Fruit fly (Drosophila melanogaster) whole organism, embryonic: ENCODE data around the gene zld.

Experiments used
- CG10654 ChIP-seq: fragments of 200-800 bp; sonication (Bioruptor generic); optimal IDR thresholded peaks from 2 replicates; lab custom pipeline; 2016; ENCODE audit warnings: missing biosample characterization, missing genetic modification characterization
- CG11695 ChIP-seq: fragments of 200-800 bp; sonication (Bioruptor generic); IDR thresholded peaks from 3 replicates; pipeline ENCODE4 v1.3.6; 2022; ENCODE audit warnings: missing biosample characterization, missing genetic modification characterization
- CG11723 ChIP-seq: fragments of 200-800 bp; sonication (Bioruptor generic); optimal IDR thresholded peaks from 2 replicates; lab custom pipeline; 2017; ENCODE audit warnings: missing biosample characterization, mild to moderate bottlenecking, missing genetic modification characterization
- CG14014 ChIP-seq: fragments of 200-800 bp; sonication (Bioruptor generic); IDR thresholded peaks from 2 replicates; pipeline ENCODE4 v1.3.6; 2022; ENCODE audit warnings: missing biosample characterization, missing genetic modification characterization
- CG14667 ChIP-seq: fragments of 200-800 bp; sonication (Bioruptor generic); IDR thresholded peaks from 2 replicates; pipeline ENCODE4 v1.3.6; 2022; ENCODE audit warnings: missing biosample characterization, missing genetic modification characterization
- CG15269 ChIP-seq: fragments of 200-800 bp; sonication (Bioruptor generic); optimal IDR thresholded peaks from 2 replicates; lab custom pipeline; 2018; ENCODE audit warnings: missing biosample characterization, mild to moderate bottlenecking, missing genetic modification characterization, moderate library complexity
- CG1529 ChIP-seq: fragments of 200-800 bp; sonication (Bioruptor generic); optimal IDR thresholded peaks from 3 replicates; lab custom pipeline; 2018; ENCODE audit warnings: missing biosample characterization, missing genetic modification characterization
- CG1602 ChIP-seq: fragments of 200-800 bp; sonication (Bioruptor generic); optimal IDR thresholded peaks from 3 replicates; lab custom pipeline; 2016; ENCODE audit warnings: missing biosample characterization, missing genetic modification characterization
- CG17328 ChIP-seq: fragments of 200-800 bp; sonication (Bioruptor generic); IDR thresholded peaks from 2 replicates; pipeline ENCODE4 v1.3.6; 2022; ENCODE audit warnings: missing biosample characterization, missing genetic modification characterization
- CG2120 ChIP-seq: fragments of 200-800 bp; sonication (Bioruptor generic); optimal IDR thresholded peaks from 3 replicates; lab custom pipeline; 2016; ENCODE audit warnings: missing biosample characterization, missing genetic modification characterization
- CG2129 ChIP-seq: fragments of 200-800 bp; sonication (Bioruptor generic); IDR thresholded peaks from 2 replicates; pipeline ENCODE4 v1.3.6; 2022; ENCODE audit warnings: missing biosample characterization, missing genetic modification characterization; ENCODE audit not compliant: partially characterized antibody
- CG2889 ChIP-seq: fragments of 200-800 bp; sonication (Bioruptor generic); IDR thresholded peaks from 3 replicates; pipeline ENCODE4 v1.3.6; 2022; ENCODE audit warnings: missing biosample characterization, missing genetic modification characterization
- CG31441 ChIP-seq: fragments of 200-800 bp; sonication (Bioruptor generic); IDR thresholded peaks from 2 replicates; pipeline ENCODE4 v1.3.6; 2022; ENCODE audit warnings: missing biosample characterization, missing genetic modification characterization
- CG32767 ChIP-seq: fragments of 200-800 bp; sonication (Bioruptor generic); IDR thresholded peaks from 2 replicates; pipeline ENCODE4 v1.3.6; 2022; ENCODE audit warnings: missing biosample characterization, missing genetic modification characterization
- CG34422 ChIP-seq: fragments of 200-800 bp; sonication (Bioruptor generic); IDR thresholded peaks from 3 replicates; pipeline ENCODE4 v1.3.6; 2022; ENCODE audit warnings: missing biosample characterization, missing genetic modification characterization
- CG4360 ChIP-seq: fragments of 200-800 bp; sonication (Bioruptor generic); IDR thresholded peaks from 2 replicates; pipeline ENCODE4 v1.3.6; 2022; ENCODE audit warnings: missing biosample characterization, missing genetic modification characterization
- CG43689 ChIP-seq: fragments of 200-800 bp; sonication (Bioruptor generic); IDR thresholded peaks from 2 replicates; pipeline ENCODE4 v1.3.6; 2022; ENCODE audit warnings: missing biosample characterization, missing genetic modification characterization
- CG6175 ChIP-seq: fragments of 200-800 bp; sonication (Bioruptor generic); IDR thresholded peaks from 3 replicates; pipeline ENCODE4 v1.3.6; 2022; ENCODE audit warnings: missing biosample characterization, missing genetic modification characterization
- CG6683 ChIP-seq: fragments of 200-800 bp; sonication (Bioruptor generic); optimal IDR thresholded peaks from 2 replicates; lab custom pipeline; 2017; ENCODE audit warnings: missing biosample characterization, mild to moderate bottlenecking, missing genetic modification characterization, missing genetic modification reagents
- CG6854 ChIP-seq: fragments of 200-800 bp; sonication (Bioruptor generic); optimal IDR thresholded peaks from 3 replicates; lab custom pipeline; 2017; ENCODE audit warnings: missing biosample characterization, mild to moderate bottlenecking, missing genetic modification characterization
- CG7556 ChIP-seq: fragments of 200-800 bp; sonication (Bioruptor generic); optimal IDR thresholded peaks from 2 replicates; lab custom pipeline; 2017; ENCODE audit warnings: missing biosample characterization, mild to moderate bottlenecking, missing genetic modification characterization
- CG8359 ChIP-seq: fragments of 200-800 bp; sonication (Bioruptor generic); optimal IDR thresholded peaks from 2 replicates; lab custom pipeline; 2017; ENCODE audit warnings: missing biosample characterization, mild to moderate bottlenecking, missing genetic modification characterization, borderline replicate concordance
- Camta ChIP-seq: fragments of 200-800 bp; sonication (Bioruptor generic); optimal IDR thresholded peaks from 2 replicates; lab custom pipeline; 2016; ENCODE audit warnings: missing biosample characterization, missing genetic modification characterization
- Deaf1 ChIP-seq: fragments of 200-800 bp; optimal IDR thresholded peaks from 3 replicates; lab custom pipeline; 2019; ENCODE audit warnings: missing biosample characterization, mild to moderate bottlenecking, missing genetic modification characterization, moderate library complexity
- Dll ChIP-seq: fragments of 200-800 bp; sonication (Bioruptor generic); IDR thresholded peaks from 4 replicates; pipeline ENCODE4 v1.3.6; 2022; ENCODE audit warnings: missing biosample characterization, missing genetic modification characterization; ENCODE audit not compliant: partially characterized antibody
- Dref ChIP-seq: fragments of 200-800 bp; sonication (Bioruptor generic); IDR thresholded peaks from 2 replicates; pipeline ENCODE4 v1.3.6; 2022; ENCODE audit warnings: missing biosample characterization, missing genetic modification characterization
- E2f1 ChIP-seq: fragments of 200-800 bp; sonication (Bioruptor generic); IDR thresholded peaks from 2 replicates; pipeline ENCODE4 v1.3.6; 2022; ENCODE audit warnings: missing biosample characterization, missing genetic modification characterization
- Elba2 ChIP-seq: fragments of 200-800 bp; sonication (Bioruptor generic); optimal IDR thresholded peaks from 3 replicates; lab custom pipeline; 2016; ENCODE audit warnings: missing biosample characterization, missing genetic modification characterization
- Hey ChIP-seq: fragments of 200-800 bp; sonication (Bioruptor generic); optimal IDR thresholded peaks from 3 replicates; lab custom pipeline; 2018; ENCODE audit warnings: missing biosample characterization, mild to moderate bottlenecking, missing genetic modification characterization
- Opbp ChIP-seq: fragments of 200-800 bp; sonication (Bioruptor generic); IDR thresholded peaks from 3 replicates; pipeline ENCODE4 v1.3.6; 2022; ENCODE audit warnings: missing biosample characterization, missing genetic modification characterization; ENCODE audit not compliant: partially characterized antibody
- Rfx ChIP-seq: fragments of 200-800 bp; sonication (Bioruptor generic); IDR thresholded peaks from 2 replicates; pipeline ENCODE4 v1.3.6; 2022; ENCODE audit warnings: missing biosample characterization, missing genetic modification characterization
- Spps ChIP-seq: fragments of 200-800 bp; sonication (Bioruptor generic); optimal IDR thresholded peaks from 2 replicates; lab custom pipeline; 2018; ENCODE audit warnings: missing biosample characterization, mild to moderate bottlenecking, missing genetic modification characterization
- Stat92E ChIP-seq, 3 experiments: fragments of >200 bp in 2 of 3; fragments of 200-800 bp in 1 of 3; sonication (Bioruptor generic) in 1 of 3; optimal IDR thresholded peaks; 2 replicates each; lab custom pipeline; 2017 to 2019; ENCODE audit warnings: missing biosample characterization in 3 of 3, missing genetic modification characterization in 3 of 3, mild to moderate bottlenecking in 1 of 3, moderate library complexity in 1 of 3
- Trl ChIP-seq, 3 experiments: fragments of >200 bp in 2 of 3; fragments of 200-800 bp in 1 of 3; sonication (Bioruptor generic) in 1 of 3; optimal IDR thresholded peaks; 2 replicates in 1 of 3; 3 replicates in 2 of 3; lab custom pipeline; 2016 to 2017; ENCODE audit warnings: missing biosample characterization in 1 of 3, missing genetic modification characterization in 1 of 3
- amos ChIP-seq: fragments of 200-800 bp; sonication (Bioruptor generic); IDR thresholded peaks from 2 replicates; pipeline ENCODE4 v1.3.6; 2022; ENCODE audit warnings: missing biosample characterization, missing genetic modification characterization; ENCODE audit not compliant: partially characterized antibody
- ara ChIP-seq: fragments of 200-800 bp; sonication (Bioruptor generic); IDR thresholded peaks from 2 replicates; pipeline ENCODE4 v1.3.6; 2022; ENCODE audit warnings: missing biosample characterization, missing genetic modification characterization
- cas ChIP-seq: fragments of 200-800 bp; sonication (Bioruptor generic); IDR thresholded peaks from 2 replicates; pipeline ENCODE4 v1.3.6; 2022; ENCODE audit warnings: missing biosample characterization, missing genetic modification characterization
- fd102C ChIP-seq: fragments of 200-800 bp; sonication (Bioruptor generic); optimal IDR thresholded peaks from 2 replicates; lab custom pipeline; 2018; ENCODE audit warnings: missing biosample characterization, mild to moderate bottlenecking, missing genetic modification characterization, moderate library complexity
- hb ChIP-seq: fragments of 200-800 bp; sonication (Bioruptor generic); IDR thresholded peaks from 3 replicates; pipeline ENCODE4 v1.3.6; 2022; ENCODE audit warnings: missing biosample characterization, missing genetic modification characterization; ENCODE audit not compliant: partially characterized antibody
- hbn ChIP-seq: fragments of 200-800 bp; sonication (Bioruptor generic); IDR thresholded peaks from 2 replicates; pipeline ENCODE4 v1.3.6; 2022; ENCODE audit warnings: missing biosample characterization, missing genetic modification characterization; ENCODE audit not compliant: partially characterized antibody
- ind ChIP-seq: fragments of 200-800 bp; sonication (Bioruptor generic); optimal IDR thresholded peaks from 3 replicates; lab custom pipeline; 2016; ENCODE audit warnings: missing biosample characterization, missing genetic modification characterization
- ken ChIP-seq: fragments of 200-800 bp; sonication (Bioruptor generic); IDR thresholded peaks from 3 replicates; pipeline ENCODE4 v1.3.6; 2022; ENCODE audit warnings: missing biosample characterization, missing genetic modification characterization
- kni ChIP-seq: fragments of 200-800 bp; sonication (Bioruptor generic); optimal IDR thresholded peaks from 3 replicates; lab custom pipeline; 2017; ENCODE audit warnings: mild to moderate bottlenecking, missing biosample characterization, missing genetic modification reagents, missing genetic modification characterization
- nerfin-2 ChIP-seq: fragments of 200-800 bp; sonication (Bioruptor generic); IDR thresholded peaks from 2 replicates; pipeline ENCODE4 v1.3.6; 2022; ENCODE audit warnings: missing biosample characterization, missing genetic modification characterization; ENCODE audit not compliant: partially characterized antibody
- pb ChIP-seq: fragments of 200-800 bp; sonication (Bioruptor generic); optimal IDR thresholded peaks from 3 replicates; lab custom pipeline; 2016; ENCODE audit warnings: missing biosample characterization, missing genetic modification characterization
- repo ChIP-seq: fragments of 200-800 bp; sonication (Bioruptor generic); optimal IDR thresholded peaks from 2 replicates; lab custom pipeline; 2016; ENCODE audit warnings: missing biosample characterization, missing genetic modification characterization
- sisA ChIP-seq: fragments of 200-800 bp; sonication (Bioruptor generic); IDR thresholded peaks from 2 replicates; pipeline ENCODE4 v1.3.6; 2022; ENCODE audit warnings: missing biosample characterization, missing genetic modification characterization
- stc ChIP-seq: fragments of 200-800 bp; sonication (Bioruptor generic); IDR thresholded peaks from 2 replicates; pipeline ENCODE4 v1.3.6; 2022; ENCODE audit warnings: missing biosample characterization, missing genetic modification characterization
- tll ChIP-seq, 2 experiments: fragments of 200-800 bp in 1 of 2; fragments of >200 bp in 1 of 2; sonication (Bioruptor generic) in 1 of 2; optimal IDR thresholded peaks; 2 replicates each; lab custom pipeline; 2017 to 2019; ENCODE audit warnings: missing biosample characterization in 2 of 2, missing genetic modification characterization in 2 of 2, mild to moderate bottlenecking in 1 of 2, moderate library complexity in 1 of 2
- wor ChIP-seq: fragments of 200-800 bp; sonication (Bioruptor generic); IDR thresholded peaks from 2 replicates; pipeline ENCODE4 v1.3.6; 2022; ENCODE audit warnings: missing biosample characterization, missing genetic modification characterization
- zfh2 ChIP-seq: fragments of 200-800 bp; sonication (Bioruptor generic); optimal IDR thresholded peaks from 2 replicates; lab custom pipeline; 2016; ENCODE audit warnings: missing biosample characterization, missing genetic modification characterization

zld gene

dm6 chrX:19783457-19783856 is at the start of gene zld (continued):
- TF ChIP-seq CG2889: no peak
- no peak for TF ChIP-seq nerfin-2 (GFP tag; lab: Robert Waterston, UW)
- TF ChIP-seq stc: no peak
- no peak for TF ChIP-seq CG7556 (GFP tag; lab: Kevin White, UChicago)
- TF ChIP-seq CG15269 (tag; lab: Kevin White, UChicago): no peak
- TF ChIP-seq ind (GFP tag; lab: Kevin White, UChicago): no peak
- peak; percentile 40 for TF ChIP-seq fd102C (GFP tag; lab: Kevin White, UChicago)
- no peak for TF ChIP-seq CG6175
- TF ChIP-seq Rfx: no peak
- TF ChIP-seq E2f1 (GFP tag; lab: Robert Waterston, UW): no peak
- TF ChIP-seq CG14667 (GFP tag; lab: Robert Waterston, UW): no peak
- no peak for TF ChIP-seq CG1602 (GFP tag; lab: Kevin White, UChicago)
- TF ChIP-seq hb (GFP tag; lab: Robert Waterston, UW): no peak
- TF ChIP-seq amos: 0 out of 2 replicates have a peak, but pooled peaks have one; percentile 26
- TF ChIP-seq CG34422 (GFP tag; lab: Robert Waterston, UW): no peak
- TF ChIP-seq CG4360 (GFP tag; lab: Robert Waterston, UW): peak; percentile 49
- no peak for TF ChIP-seq Spps (tag; lab: Kevin White, UChicago)
- no peak for TF ChIP-seq repo
- TF ChIP-seq Deaf1: peak; percentile 36
- TF ChIP-seq Dref: no peak
- TF ChIP-seq Stat92E (GFP tag; optimal IDR thresholded peaks at IDR 0.05; lab: Kevin White, UChicago): peak in 1 of 3 experiments; percentile 42
- no peak for TF ChIP-seq Hey (tag; lab: Kevin White, UChicago)
- no peak for TF ChIP-seq pb
- no peak for TF ChIP-seq wor
- TF ChIP-seq Trl (optimal IDR thresholded peaks at IDR 0.05; lab: Kevin White, UChicago): no peak
- TF ChIP-seq Trl (GFP tag; optimal IDR thresholded peaks at IDR 0.05; lab: Kevin White, UChicago): no peak
- TF ChIP-seq CG31441: no peak
- peak; percentile 15 for TF ChIP-seq kni
- TF ChIP-seq ara (GFP tag; lab: Robert Waterston, UW): no peak
- TF ChIP-seq tll (GFP tag; optimal IDR thresholded peaks at IDR 0.05; lab: Kevin White, UChicago): peak in 1 of 2 experiments; percentile 32
- no peak for TF ChIP-seq CG14014 (GFP tag; lab: Robert Waterston, UW)
- TF ChIP-seq Opbp (GFP tag; lab: Robert Waterston, UW): 0 out of 3 replicates have a peak, but pooled peaks have one; percentile 42
- no peak for TF ChIP-seq Dll (GFP tag; lab: Robert Waterston, UW)
- no peak for TF ChIP-seq CG6683 (GFP tag; lab: Kevin White, UChicago)
- no peak for TF ChIP-seq ken (GFP tag; lab: Robert Waterston, UW)
- TF ChIP-seq CG8359 (GFP tag; lab: Kevin White, UChicago): no peak
- TF ChIP-seq cas: no peak
- TF ChIP-seq CG2120: no peak
- TF ChIP-seq CG11695: no peak
- TF ChIP-seq sisA (GFP tag; lab: Robert Waterston, UW): no peak
- TF ChIP-seq hbn: no peak
- TF ChIP-seq CG1529 (GFP tag; lab: Kevin White, UChicago): no peak
- peak; percentile 44; the same call in 1 of the 2 replicates for TF ChIP-seq CG17328 (GFP tag; lab: Robert Waterston, UW)
- TF ChIP-seq CG32767 (GFP tag; lab: Robert Waterston, UW): no peak
- TF ChIP-seq Camta (GFP tag; lab: Kevin White, UChicago): no peak
- TF ChIP-seq Elba2 (GFP tag; lab: Kevin White, UChicago): no peak
- no peak for TF ChIP-seq CG10654
- no peak for TF ChIP-seq zfh2 (GFP tag; lab: Kevin White, UChicago)
- TF ChIP-seq CG43689 (GFP tag; lab: Robert Waterston, UW): no peak
- TF ChIP-seq CG11723 (GFP tag; lab: Kevin White, UChicago): no peak
- no peak for TF ChIP-seq CG2129 (GFP tag; lab: Robert Waterston, UW)
- TF ChIP-seq CG6854 (GFP tag; lab: Kevin White, UChicago): no peak
